Worm (Caenorhabditis elegans) whole organism, L1 larva: ENCODE measurements around the gene T14G12.12.

ENCODE experiments used
- C16A3.4 ChIP-seq: fragments of 150-350 bp; optimal IDR thresholded peaks from 2 replicates; lab custom pipeline; 2014; ENCODE audit warnings: missing biosample characterization, missing genetic modification characterization
- F16B12.6 ChIP-seq: fragments of 150-350 bp; optimal IDR thresholded peaks from 2 replicates; lab custom pipeline; 2014; ENCODE audit warnings: missing biosample characterization, missing genetic modification characterization
- Y116A8C.19 ChIP-seq: sonication (generic microtip); optimal IDR thresholded peaks from 2 replicates; lab custom pipeline; 2016; ENCODE audit warnings: missing compliant biosample characterization, missing genetic modification characterization, borderline replicate concordance
- aha-1 ChIP-seq: fragments of 150-350 bp; optimal IDR thresholded peaks from 2 replicates; lab custom pipeline; 2014; ENCODE audit warnings: missing biosample characterization, missing genetic modification characterization
- aly-2 ChIP-seq: fragments of 150-350 bp; optimal IDR thresholded peaks from 2 replicates; lab custom pipeline; 2014; ENCODE audit warnings: missing biosample characterization, missing genetic modification characterization
- ama-1 ChIP-seq: fragments of 150-350 bp; optimal IDR thresholded peaks from 2 replicates; lab custom pipeline; 2014
- blmp-1 ChIP-seq: fragments of 150-350 bp; optimal IDR thresholded peaks from 2 replicates; lab custom pipeline; 2014; ENCODE audit warnings: missing biosample characterization, missing genetic modification characterization
- ceh-8 ChIP-seq: fragments of 200-800 bp; sonication (Bioruptor generic); optimal IDR thresholded peaks from 2 replicates; lab custom pipeline; 2018; ENCODE audit warnings: mild to moderate bottlenecking, missing genetic modification characterization, moderate library complexity, missing compliant biosample characterization
- ceh-88 ChIP-seq: fragments of 200-800 bp; sonication (Bioruptor generic); IDR thresholded peaks from 2 replicates; pipeline ENCODE4 v1.3.6; 2022; ENCODE audit warnings: missing genetic modification characterization, missing compliant biosample characterization
- ceh-90 ChIP-seq: sonication (generic microtip); optimal IDR thresholded peaks from 2 replicates; lab custom pipeline; 2016; ENCODE audit warnings: missing genetic modification characterization, missing compliant biosample characterization
- dpl-1 ChIP-seq, 3 experiments: fragments of 150-350 bp in 2 of 3; sonication (generic microtip) in 1 of 3; optimal IDR thresholded peaks; 2 replicates each; lab custom pipeline; 2014 to 2017; ENCODE audit warnings: missing biosample characterization in 3 of 3, missing genetic modification characterization in 3 of 3, missing genetic modification reagents in 3 of 3
- dsc-1 ChIP-seq: sonication (generic microtip); optimal IDR thresholded peaks from 2 replicates; lab custom pipeline; 2016; ENCODE audit warnings: mild to moderate bottlenecking, missing genetic modification characterization, missing compliant biosample characterization
- efl-1 ChIP-seq, 4 experiments: fragments of 150-350 bp; optimal IDR thresholded peaks in 3 of 4; peaks in 1 of 4; 1 replicate in 1 of 4; 2 replicates in 3 of 4; lab custom pipeline; 2014; ENCODE audit warnings: missing biosample characterization in 2 of 4, missing genetic modification characterization in 2 of 4, missing genetic modification reagents in 2 of 4
- elt-2 ChIP-seq: sonication (generic microtip); optimal IDR thresholded peaks from 2 replicates; lab custom pipeline; 2016; ENCODE audit warnings: missing genetic modification characterization, mild to moderate bottlenecking, inconsistent platforms, missing compliant biosample characterization, missing genetic modification reagents
- elt-3 ChIP-seq, 6 experiments: fragments of 150-350 bp in 1 of 6; sonication (generic microtip); optimal IDR thresholded peaks; 2 replicates each; lab custom pipeline; 2017 to 2018; ENCODE audit warnings: missing biosample characterization in 6 of 6, missing genetic modification characterization in 6 of 6, inconsistent platforms in 1 of 6
- ets-5 ChIP-seq: fragments of 200-800 bp; sonication (Bioruptor generic); IDR thresholded peaks from 2 replicates; pipeline ENCODE4 v1.3.6; 2022; ENCODE audit warnings: missing genetic modification characterization, missing compliant biosample characterization
- fkh-8 ChIP-seq: sonication (generic microtip); optimal IDR thresholded peaks from 2 replicates; lab custom pipeline; 2016; ENCODE audit warnings: mild to moderate bottlenecking, missing genetic modification characterization, missing compliant biosample characterization
- fos-1 ChIP-seq: fragments of 150-350 bp; optimal IDR thresholded peaks from 2 replicates; lab custom pipeline; 2014; ENCODE audit warnings: missing biosample characterization, missing genetic modification characterization
- hlh-17 ChIP-seq: fragments of 200-800 bp; sonication (Bioruptor generic); optimal IDR thresholded peaks from 2 replicates; lab custom pipeline; 2018; ENCODE audit warnings: missing genetic modification characterization, mild to moderate bottlenecking, missing compliant biosample characterization, moderate library complexity, borderline replicate concordance
- hpl-2 ChIP-seq: fragments of 150-350 bp; optimal IDR thresholded peaks from 2 replicates; lab custom pipeline; 2014; ENCODE audit warnings: missing biosample characterization, missing genetic modification reagents, missing genetic modification characterization
- isw-1 ChIP-seq: fragments of 200-800 bp; sonication (Bioruptor generic); IDR thresholded peaks from 2 replicates; pipeline ENCODE4 v1.3.6; 2022; ENCODE audit warnings: missing genetic modification characterization, missing compliant biosample characterization
- jun-1 ChIP-seq: fragments of 150-350 bp; optimal IDR thresholded peaks from 2 replicates; lab custom pipeline; 2014; ENCODE audit warnings: missing biosample characterization, missing genetic modification reagents, missing genetic modification characterization
- lir-3 ChIP-seq: sonication (generic microtip); optimal IDR thresholded peaks from 2 replicates; lab custom pipeline; 2016; ENCODE audit warnings: mild to moderate bottlenecking, missing genetic modification characterization, moderate library complexity, missing compliant biosample characterization; ENCODE audit not compliant: poor library complexity
- lsy-2 ChIP-seq, 2 experiments: fragments of 150-350 bp; optimal IDR thresholded peaks; 2 replicates each; lab custom pipeline; 2014; ENCODE audit warnings: missing biosample characterization in 2 of 2, missing genetic modification characterization in 2 of 2
- mdl-1 ChIP-seq, 2 experiments: fragments of 150-350 bp; optimal IDR thresholded peaks; 2 replicates each; lab custom pipeline; 2014 to 2017; ENCODE audit warnings: missing biosample characterization in 2 of 2, missing genetic modification characterization in 2 of 2, inconsistent platforms in 1 of 2
- nhr-12 ChIP-seq: sonication (generic microtip); optimal IDR thresholded peaks from 2 replicates; lab custom pipeline; 2017; ENCODE audit warnings: missing biosample characterization, missing genetic modification characterization
- nhr-19 ChIP-seq: fragments of 200-800 bp; sonication (Bioruptor generic); conservative IDR thresholded peaks from 2 replicates; pipeline ENCODE4 v1.3.6; 2022; ENCODE audit warnings: missing genetic modification characterization, missing compliant biosample characterization
- nhr-28 ChIP-seq: fragments of 150-350 bp; optimal IDR thresholded peaks from 2 replicates; lab custom pipeline; 2014; ENCODE audit warnings: missing biosample characterization, missing genetic modification characterization
- nhr-47 ChIP-seq: sonication (generic microtip); optimal IDR thresholded peaks from 2 replicates; lab custom pipeline; 2016; ENCODE audit warnings: mild to moderate bottlenecking, missing genetic modification characterization, moderate library complexity, missing compliant biosample characterization
- nhr-77 ChIP-seq: fragments of 150-350 bp; optimal IDR thresholded peaks from 2 replicates; lab custom pipeline; 2014; ENCODE audit warnings: missing biosample characterization, missing genetic modification characterization
- nhr-84 ChIP-seq: sonication (generic microtip); optimal IDR thresholded peaks from 2 replicates; lab custom pipeline; 2017; ENCODE audit warnings: missing biosample characterization, missing genetic modification characterization
- nhr-85 ChIP-seq: sonication (generic microtip); peaks from one replicate; lab custom pipeline; 2016; ENCODE audit warnings: missing genetic modification characterization, inconsistent platforms, missing compliant biosample characterization
- nhr-90 ChIP-seq: sonication (generic microtip); optimal IDR thresholded peaks from 2 replicates; lab custom pipeline; 2016; ENCODE audit warnings: mild to moderate bottlenecking, missing genetic modification characterization, missing compliant biosample characterization; ENCODE audit not compliant: poor library complexity
- pqm-1 ChIP-seq: sonication (generic microtip); optimal IDR thresholded peaks from 3 replicates; lab custom pipeline; 2017; ENCODE audit warnings: missing biosample characterization, missing genetic modification characterization
- rnt-1 ChIP-seq: sonication (generic microtip); optimal IDR thresholded peaks from 2 replicates; lab custom pipeline; 2016; ENCODE audit warnings: mild to moderate bottlenecking, missing genetic modification characterization, moderate library complexity, missing compliant biosample characterization
- swsn-7 ChIP-seq: sonication (generic microtip); optimal IDR thresholded peaks from 2 replicates; lab custom pipeline; 2016; ENCODE audit warnings: missing genetic modification characterization, missing compliant biosample characterization
- tbx-2 ChIP-seq: sonication (generic microtip); optimal IDR thresholded peaks from 2 replicates; lab custom pipeline; 2016; ENCODE audit warnings: missing genetic modification characterization, missing compliant biosample characterization
- unc-30 ChIP-seq: sonication (generic microtip); optimal IDR thresholded peaks from 2 replicates; lab custom pipeline; 2017; ENCODE audit warnings: missing biosample characterization, missing genetic modification characterization
- unc-62 ChIP-seq: fragments of 150-350 bp; optimal IDR thresholded peaks from 2 replicates; lab custom pipeline; 2014; ENCODE audit warnings: missing biosample characterization, missing genetic modification reagents, missing genetic modification characterization
- vab-15 ChIP-seq: sonication (generic microtip); optimal IDR thresholded peaks from 2 replicates; lab custom pipeline; 2017; ENCODE audit warnings: missing genotype, mild to moderate bottlenecking, missing genetic modification characterization, missing compliant biosample characterization
- xbp-1 ChIP-seq: sonication (generic microtip); optimal IDR thresholded peaks from 2 replicates; lab custom pipeline; 2016; ENCODE audit warnings: missing genetic modification characterization, missing compliant biosample characterization
- ztf-11 ChIP-seq, 2 experiments: sonication (generic microtip); optimal IDR thresholded peaks; 2 replicates each; lab custom pipeline; 2016 to 2017; ENCODE audit warnings: missing genetic modification characterization in 2 of 2, missing biosample characterization in 1 of 2, missing compliant biosample characterization in 1 of 2

The T14G12.12 gene

ce11 chrX:3759820-3760219, 1.5 kb upstream of the T14G12.12 start:
- TF ChIP-seq xbp-1 (tag; lab: Kevin White, UChicago) (no peak), nhr-90 (tag; lab: Kevin White, UChicago) (no peak), elt-2 (no peak), fos-1 (tag; lab: Kevin White, UChicago) (no peak), nhr-47 (tag; lab: Kevin White, UChicago) (no peak), ztf-11 (tag; optimal IDR thresholded peaks at IDR 0.05; lab: Kevin White, UChicago) (no peak), ceh-88 (GFP tag; lab: Robert Waterston, UW) (no peak), lir-3 (tag; lab: Kevin White, UChicago) (no peak), lsy-2 (tag; optimal IDR thresholded peaks at IDR 0.05; lab: Kevin White, UChicago) (no peak), nhr-85 (no peak), nhr-19 (GFP tag; lab: Robert Waterston, UW) (no peak), nhr-12 (tag; lab: Kevin White, UChicago) (no peak), pqm-1 (tag; lab: Kevin White, UChicago) (no peak), Y116A8C.19 (no peak)

DNA sequence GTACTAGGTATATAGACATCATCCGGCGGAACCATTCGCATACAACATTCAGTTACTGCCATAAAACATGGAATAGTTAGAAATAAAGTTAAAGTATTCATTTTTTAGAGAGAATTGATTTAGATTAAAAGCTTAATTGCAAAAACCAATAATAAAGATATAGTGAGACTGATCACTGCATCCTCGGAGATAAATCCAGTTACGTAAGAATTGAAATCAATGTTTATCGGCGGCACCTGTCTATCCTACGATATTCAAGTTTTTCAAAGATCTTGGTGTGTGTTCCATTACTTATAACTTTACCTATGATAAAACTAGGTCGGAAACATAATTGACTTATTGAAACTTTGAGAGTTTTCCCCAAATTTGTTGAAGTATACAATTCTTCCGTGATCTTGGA, 1.0 kb upstream of the T14G12.12 start, which contains the start of gene T14G12.6:
Gene T14G12.6, minus strand, starts transcription at position 101 of the 400 bp plus-strand sequence.
- TF ChIP-seq ets-5 (GFP tag; lab: Robert Waterston, UW) (no peak), blmp-1 (tag; lab: Kevin White, UChicago) (no peak), nhr-28 (tag; lab: Kevin White, UChicago) (no peak), swsn-7 (tag; lab: Kevin White, UChicago) (no peak), nhr-84 (tag; lab: Kevin White, UChicago) (no peak), F16B12.6 (tag; lab: Kevin White, UChicago) (no peak), vab-15 (tag; lab: Kevin White, UChicago) (no peak), dsc-1 (tag; lab: Kevin White, UChicago) (no peak), mdl-1 (tag; optimal IDR thresholded peaks at IDR 0.05; lab: Kevin White, UChicago) (no peak), C16A3.4 (tag; lab: Kevin White, UChicago) (no peak), aha-1 (tag; lab: Kevin White, UChicago) (no peak), fkh-8 (no peak), dpl-1 (GFP tag; optimal IDR thresholded peaks at IDR 0.05; lab: Kevin White, UChicago) (no peak), tbx-2 (tag; lab: Kevin White, UChicago) (no peak), hpl-2 (GFP tag; lab: Kevin White, UChicago) (no peak), elt-2 (no peak), xbp-1 (tag; lab: Kevin White, UChicago) (no peak), aly-2 (tag; lab: Kevin White, UChicago) (no peak)

- TF ChIP-seq isw-1 (GFP tag; lab: Robert Waterston, UW) (no peak), elt-3 (tag; optimal IDR thresholded peaks at IDR 0.05; lab: Kevin White, UChicago) (peak; percentile 4 to 94 (median 63)), unc-30 (tag; lab: Kevin White, UChicago) (no peak), rnt-1 (peak; percentile 31), ets-5 (GFP tag; lab: Robert Waterston, UW) (no peak)
- TF ChIP-seq, all 84 proteins: peak for 2
Measured at ce11 chrX:3756238-3756637, 2.1 kb downstream of the T14G12.12 start.

DNA sequence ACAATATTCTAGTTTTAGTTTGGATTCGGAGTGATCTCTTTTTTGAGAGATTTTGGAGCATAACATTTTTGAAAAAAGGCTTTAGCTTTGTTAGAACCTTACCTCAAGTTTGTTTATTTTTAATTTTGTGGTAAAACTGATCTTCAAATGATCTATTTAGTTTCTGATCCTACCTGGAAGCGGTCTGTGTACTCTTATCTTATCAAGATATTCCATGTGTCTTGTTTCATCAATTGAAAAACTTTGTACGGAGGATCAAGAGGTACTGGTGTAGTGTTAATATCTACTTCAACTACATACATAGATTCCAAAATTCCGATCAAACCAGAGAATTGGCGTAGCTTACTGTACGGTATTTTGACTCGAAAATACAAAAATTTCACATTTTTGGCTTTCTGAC, 2.5 kb downstream of the T14G12.12 start:
- no peak for TF ChIP-seq ceh-90 (tag; lab: Kevin White, UChicago)
- no peak for TF ChIP-seq aha-1 (tag; lab: Kevin White, UChicago)
- no peak for TF ChIP-seq nhr-77
- TF ChIP-seq ama-1 (lab: Kevin White, UChicago), result no peak
- TF ChIP-seq unc-62 (GFP tag; lab: Kevin White, UChicago), result no peak
- no peak for TF ChIP-seq ceh-8
- TF ChIP-seq nhr-85, result peak; percentile 21
- TF ChIP-seq elt-3 (tag; optimal IDR thresholded peaks at IDR 0.05; lab: Kevin White, UChicago), result peak in 5 of 6 experiments; percentile 5 to 89 (median 63)
- no peak for TF ChIP-seq hlh-17
- no peak for TF ChIP-seq efl-1 (optimal IDR thresholded peaks at IDR 0.05; lab: Kevin White, UChicago)
- no peak for TF ChIP-seq efl-1 (GFP tag; optimal IDR thresholded peaks at IDR 0.05 in 1 of 2; lab: Kevin White, UChicago)
- TF ChIP-seq jun-1 (tag; lab: Kevin White, UChicago), result no peak
- no peak for TF ChIP-seq xbp-1 (tag; lab: Kevin White, UChicago)
